Worm (Caenorhabditis elegans) whole organism, L4/young adult: ENCODE data around the gene cgef-1.

ENCODE experiments used
- W03F9.2 ChIP-seq: fragments of 150-350 bp; optimal IDR thresholded peaks from 2 replicates; lab custom pipeline; 2014; ENCODE audit warnings: missing biosample characterization, missing genetic modification characterization
- dao-5 ChIP-seq: sonication (generic microtip); optimal IDR thresholded peaks from 2 replicates; lab custom pipeline; 2016; ENCODE audit warnings: missing genotype, missing genetic modification characterization, moderate library complexity, missing compliant biosample characterization

DNA sequence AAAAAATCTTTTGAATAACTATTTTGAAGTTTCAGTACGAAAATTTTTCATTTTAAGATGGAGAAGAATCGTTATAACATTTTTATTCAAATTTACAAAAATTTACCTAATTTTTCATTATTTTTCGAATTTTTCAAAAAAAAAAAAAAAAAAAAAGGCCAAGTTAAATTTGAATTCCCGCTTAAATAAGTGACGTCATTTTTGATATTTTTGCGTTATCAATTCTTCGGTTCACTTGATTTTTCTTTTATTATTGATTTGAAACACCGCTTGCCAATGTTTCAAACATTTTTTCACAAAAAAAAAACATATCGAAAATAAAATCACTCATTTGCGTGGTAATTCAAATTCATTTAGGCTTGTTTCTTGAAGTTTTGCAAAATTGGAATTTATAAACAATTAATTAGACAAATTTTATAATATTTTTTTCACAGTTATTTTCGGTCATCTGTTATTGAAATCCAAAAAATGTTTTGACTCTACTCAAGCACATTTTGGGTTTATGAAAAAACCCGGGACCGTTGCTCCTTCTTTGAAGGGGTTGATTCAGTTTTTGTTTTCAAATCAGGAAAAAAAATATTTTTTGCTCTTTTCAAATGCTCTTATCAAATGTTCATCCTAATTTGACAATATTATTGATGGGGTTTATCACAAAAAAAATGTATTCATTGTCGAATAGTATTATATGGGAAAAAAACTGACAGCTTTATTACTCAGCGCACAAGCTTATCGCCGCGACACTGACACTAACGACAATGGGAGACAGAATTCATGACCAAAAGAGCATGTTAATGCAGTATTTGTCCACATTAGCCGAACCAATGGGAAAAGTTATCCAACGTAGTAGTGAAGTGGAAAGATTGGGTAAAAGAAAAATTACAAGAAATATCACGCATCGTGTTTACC lies 17.6 kb upstream of the cgef-1 start:
- no peak for TF ChIP-seq W03F9.2
- no peak for TF ChIP-seq dao-5
